Worm (Caenorhabditis elegans): Measurements from ENCODE around the gene idpb-2.

- TF ChIP-seq snpc-4 (GFP tag; optimal IDR thresholded peaks at IDR 0.05): no peak
- no peak for TF ChIP-seq snpc-4 (tag; optimal IDR thresholded peaks at IDR 0.05)
- TF ChIP-seq nfya-1 (tag; optimal IDR thresholded peaks at IDR 0.05; ENCODE audit: borderline replicate concordance, insufficient read depth): no peak
- no peak for TF ChIP-seq unc-62 (GFP tag; optimal IDR thresholded peaks at IDR 0.05)
- no peak for TF ChIP-seq unc-130 (GFP tag; optimal IDR thresholded peaks at IDR 0.05)
- no peak for TF ChIP-seq C17E4.6 (GFP tag; IDR thresholded peaks at IDR 0.05)
- TF ChIP-seq ztf-26 (tag; optimal IDR thresholded peaks at IDR 0.05): no peak
- TF ChIP-seq madf-3 (GFP tag; IDR thresholded peaks at IDR 0.05): no peak
- TF ChIP-seq ama-1 (optimal IDR thresholded peaks at IDR 0.05): no peak
- no peak for TF ChIP-seq ama-1 (GFP tag; optimal IDR thresholded peaks at IDR 0.05)
- no peak for TF ChIP-seq hsf-1 (GFP tag; IDR thresholded peaks at IDR 0.05)
Measured at ce11 chrII:5085450-5085849, 16.0 kb upstream of the idpb-2 start, which contains the start of gene txt-9.

Data from whole organism, young adult.